Fruit fly (Drosophila melanogaster): ENCODE results near the gene RluA-2.

dm6 chr2L:10457191-10457899 lies 19.5 kb upstream of the RluA-2 start, which contains the start of the genes LManI and LManII:
- TF ChIP-seq Sox14 (GFP tag; optimal IDR thresholded peaks at IDR 0.05) (no peak), Hr39 (GFP tag; optimal IDR thresholded peaks at IDR 0.05) (no peak), acj6 (GFP tag; optimal IDR thresholded peaks at IDR 0.05) (no peak)

Measured in whole organism, prepupa.